Worm (Caenorhabditis elegans) whole organism, L4 larva: ENCODE results near the gene ceh-24.

ENCODE experiments used
- D1046.2 ChIP-seq: fragments of 200-800 bp; sonication (Bioruptor generic); IDR thresholded peaks from 2 replicates; pipeline ENCODE4 v1.3.6; 2022; ENCODE audit warnings: missing genetic modification characterization, missing compliant biosample characterization
- fos-1 ChIP-seq: fragments of 150-350 bp; optimal IDR thresholded peaks from 2 replicates; lab custom pipeline; 2014; ENCODE audit warnings: missing biosample characterization, missing genetic modification characterization
- nhr-11 ChIP-seq: fragments of 150-350 bp; optimal IDR thresholded peaks from 2 replicates; lab custom pipeline; 2014; ENCODE audit warnings: missing biosample characterization, missing genetic modification characterization
- pqm-1 ChIP-seq: sonication (generic microtip); optimal IDR thresholded peaks from 2 replicates; lab custom pipeline; 2017; ENCODE audit warnings: missing biosample characterization, missing genetic modification characterization
- snpc-1.2 ChIP-seq: fragments of 200-800 bp; sonication (Bioruptor generic); IDR thresholded peaks from 2 replicates; pipeline ENCODE4 v1.3.6; 2022; ENCODE audit warnings: missing genetic modification reagents, missing genetic modification characterization, missing compliant biosample characterization
- ztf-11 ChIP-seq: fragments of 150-350 bp; optimal IDR thresholded peaks from 2 replicates; lab custom pipeline; 2014; ENCODE audit warnings: missing biosample characterization, missing genetic modification characterization

ce11 chrV:13843147-13843546 is 30.1 kb downstream of the ceh-24 start, which contains the start of gene srx-130:
- TF ChIP-seq nhr-11 (tag; lab: Kevin White, UChicago) (no peak), fos-1 (tag; lab: Kevin White, UChicago) (no peak), pqm-1 (tag; lab: Kevin White, UChicago) (no peak), ztf-11 (no peak), snpc-1.2 (GFP tag; lab: Robert Waterston, UW) (no peak), D1046.2 (GFP tag; lab: Robert Waterston, UW) (no peak)
